Worm (Caenorhabditis elegans) whole organism, mixed stage, embryonic: ENCODE data around the gene fbxb-6.
"Not testable (repeated sequence)": the region's sequence is repeated elsewhere in the genome, so short reads cannot be mapped to it uniquely, and the experiment has no call there.

ENCODE experiments used
- M03D4.4 ChIP-seq: sonication (generic microtip); optimal IDR thresholded peaks from 2 replicates; lab custom pipeline; 2017; ENCODE audit warnings: mild to moderate bottlenecking, missing genetic modification characterization, missing compliant biosample characterization
- blmp-1 ChIP-seq: fragments of 150-350 bp; optimal IDR thresholded peaks from 2 replicates; lab custom pipeline; 2014; ENCODE audit warnings: missing biosample characterization, missing genetic modification characterization
- ceh-39 ChIP-seq: fragments of 150-350 bp; optimal IDR thresholded peaks from 2 replicates; lab custom pipeline; 2014; ENCODE audit warnings: missing biosample characterization, missing genetic modification characterization
- ceh-43 ChIP-seq: fragments of 200-800 bp; sonication (Bioruptor generic); optimal IDR thresholded peaks from 2 replicates; lab custom pipeline; 2018; ENCODE audit warnings: mild to moderate bottlenecking, missing genetic modification characterization, moderate library complexity, missing compliant biosample characterization
- ces-1 ChIP-seq: fragments of 150-350 bp; optimal IDR thresholded peaks from 2 replicates; lab custom pipeline; 2014; ENCODE audit warnings: missing biosample characterization, missing genetic modification reagents, missing genetic modification characterization
- cnd-1 ChIP-seq: fragments of 200-800 bp; sonication (Bioruptor generic); optimal IDR thresholded peaks from 2 replicates; lab custom pipeline; 2018; ENCODE audit warnings: mild to moderate bottlenecking, missing genetic modification characterization, missing compliant biosample characterization
- drap-1 ChIP-seq: fragments of 200-800 bp; sonication (Bioruptor generic); optimal IDR thresholded peaks from 3 replicates; lab custom pipeline; 2018; ENCODE audit warnings: mild to moderate bottlenecking, missing genetic modification characterization, missing compliant biosample characterization
- elt-1 ChIP-seq: sonication (generic microtip); optimal IDR thresholded peaks from 2 replicates; lab custom pipeline; 2017; ENCODE audit warnings: missing genetic modification characterization, mild to moderate bottlenecking, missing compliant biosample characterization, antibody characterized with exemption, moderate library complexity, borderline replicate concordance; ENCODE audit not compliant: insufficient read depth
- elt-3 ChIP-seq: fragments of 150-350 bp; optimal IDR thresholded peaks from 2 replicates; lab custom pipeline; 2014; ENCODE audit warnings: missing biosample characterization, missing genetic modification characterization
- flh-1 ChIP-seq: fragments of 200-800 bp; sonication (Bioruptor generic); optimal IDR thresholded peaks from 2 replicates; lab custom pipeline; 2018; ENCODE audit warnings: mild to moderate bottlenecking, missing genetic modification characterization, moderate library complexity, missing compliant biosample characterization
- ham-2 ChIP-seq: fragments of 200-800 bp; sonication (Bioruptor generic); optimal IDR thresholded peaks from 2 replicates; lab custom pipeline; 2018; ENCODE audit warnings: mild to moderate bottlenecking, missing genetic modification characterization, missing compliant biosample characterization
- hlh-1 ChIP-seq: fragments of 150-350 bp; optimal IDR thresholded peaks from 2 replicates; lab custom pipeline; 2014; ENCODE audit warnings: missing biosample characterization, missing genetic modification reagents, missing genetic modification characterization
- lin-13 ChIP-seq: fragments of 150-350 bp; optimal IDR thresholded peaks from 2 replicates; lab custom pipeline; 2014; ENCODE audit warnings: missing biosample characterization, missing genetic modification characterization
- lin-32 ChIP-seq: fragments of 200-800 bp; sonication (Bioruptor generic); optimal IDR thresholded peaks from 2 replicates; lab custom pipeline; 2018; ENCODE audit warnings: mild to moderate bottlenecking, missing genetic modification characterization, missing compliant biosample characterization
- lsy-2 ChIP-seq: fragments of 150-350 bp; optimal IDR thresholded peaks from 2 replicates; lab custom pipeline; 2014; ENCODE audit warnings: missing biosample characterization, missing genetic modification characterization
- mab-5 ChIP-seq: fragments of 150-350 bp; optimal IDR thresholded peaks from 2 replicates; lab custom pipeline; 2014; ENCODE audit warnings: missing biosample characterization, missing genetic modification characterization
- mep-1 ChIP-seq: fragments of 150-350 bp; optimal IDR thresholded peaks from 2 replicates; lab custom pipeline; 2017; ENCODE audit warnings: missing biosample characterization, missing genetic modification reagents, missing genetic modification characterization, inconsistent platforms
- mls-2 ChIP-seq: sonication (generic microtip); optimal IDR thresholded peaks from 2 replicates; lab custom pipeline; 2016; ENCODE audit warnings: mild to moderate bottlenecking, missing genetic modification characterization, moderate library complexity, missing compliant biosample characterization
- nhr-12 ChIP-seq: fragments of 150-350 bp; optimal IDR thresholded peaks from 2 replicates; lab custom pipeline; 2014; ENCODE audit warnings: missing biosample characterization, missing genetic modification characterization
- nhr-2 ChIP-seq: fragments of 150-350 bp; optimal IDR thresholded peaks from 2 replicates; lab custom pipeline; 2014; ENCODE audit warnings: missing biosample characterization, missing genetic modification characterization
- nhr-28 ChIP-seq: fragments of 150-350 bp; optimal IDR thresholded peaks from 2 replicates; lab custom pipeline; 2014; ENCODE audit warnings: missing biosample characterization, missing genetic modification characterization
- nhr-76 ChIP-seq: sonication (generic microtip); optimal IDR thresholded peaks from 2 replicates; lab custom pipeline; 2017; ENCODE audit warnings: missing biosample characterization, missing genetic modification characterization
- pha-4 ChIP-seq: fragments of 150-350 bp; optimal IDR thresholded peaks from 2 replicates; lab custom pipeline; 2018; ENCODE audit warnings: missing biosample characterization, missing genetic modification reagents, missing genetic modification characterization
- sem-2 ChIP-seq: fragments of 200-800 bp; sonication (Bioruptor generic); optimal IDR thresholded peaks from 2 replicates; lab custom pipeline; 2018; ENCODE audit warnings: mild to moderate bottlenecking, missing genetic modification characterization, missing compliant biosample characterization
- snpc-4 ChIP-seq: fragments of 150-350 bp; optimal IDR thresholded peaks from 2 replicates; lab custom pipeline; 2014; ENCODE audit warnings: missing biosample characterization, missing genetic modification characterization
- sptf-1 ChIP-seq: sonication (generic microtip); optimal IDR thresholded peaks from 2 replicates; lab custom pipeline; 2017; ENCODE audit warnings: mild to moderate bottlenecking, missing genetic modification characterization, moderate library complexity, missing compliant biosample characterization
- tbx-8 ChIP-seq: fragments of 200-800 bp; sonication (Bioruptor generic); optimal IDR thresholded peaks from 2 replicates; lab custom pipeline; 2018; ENCODE audit warnings: mild to moderate bottlenecking, missing genetic modification characterization, moderate library complexity, missing compliant biosample characterization
- unc-120 ChIP-seq: sonication (generic microtip); optimal IDR thresholded peaks from 2 replicates; lab custom pipeline; 2017; ENCODE audit warnings: missing genetic modification characterization, missing compliant biosample characterization; ENCODE audit not compliant: poor library complexity, severe bottlenecking
- unc-39 ChIP-seq: fragments of 150-350 bp; optimal IDR thresholded peaks from 2 replicates; lab custom pipeline; 2014; ENCODE audit warnings: missing biosample characterization, missing genetic modification characterization
- unc-62 ChIP-seq: fragments of 150-350 bp; optimal IDR thresholded peaks from 2 replicates; lab custom pipeline; 2014; ENCODE audit warnings: missing biosample characterization, missing genetic modification reagents, missing genetic modification characterization
- zip-8 ChIP-seq: fragments of 150-350 bp; optimal IDR thresholded peaks from 2 replicates; lab custom pipeline; 2014; ENCODE audit warnings: missing biosample characterization, missing genetic modification characterization

fbxb-6 gene

ce11 chrII:2064497-2064896 lies at the start of gene fbxb-6:
TSS of gene fbxb-6 (plus strand) at chrII:2064797.
- TF ChIP-seq mep-1 (no peak), lsy-2 (tag; lab: Kevin White, UChicago) (no peak), elt-3 (tag; lab: Kevin White, UChicago) (no peak), flh-1 (GFP tag; lab: Kevin White, UChicago) (no peak), nhr-2 (tag; lab: Kevin White, UChicago) (no peak), ham-2 (no peak), drap-1 (GFP tag; lab: Kevin White, UChicago) (no peak), nhr-12 (tag; lab: Kevin White, UChicago) (no peak), nhr-28 (no peak), lin-13 (tag; lab: Kevin White, UChicago) (no peak), lin-32 (GFP tag; lab: Kevin White, UChicago) (no peak), tbx-8 (GFP tag; lab: Kevin White, UChicago) (no peak), ceh-39 (no peak)

- TF ChIP-seq blmp-1, lin-13, zip-8 (tag; lab: Kevin White, UChicago): not testable (repeated sequence)
These were observed 41.1 kb upstream of the fbxb-6 start, which contains the start of gene cya-2 for ce11 chrII:2023514-2023913. TSS of gene cya-2 (minus strand) at chrII:2023614.

ce11 chrII:2026525-2026924 lies 38.1 kb upstream of the fbxb-6 start, which contains the start of gene bath-21:
TSS of gene bath-21 (minus strand) at chrII:2026625.
- TF ChIP-seq nhr-76 (tag; lab: Kevin White, UChicago) = no peak
- no peak for TF ChIP-seq cnd-1 (tag; lab: Kevin White, UChicago)
- TF ChIP-seq unc-120 (tag; lab: Kevin White, UChicago) = no peak
- no peak for TF ChIP-seq M03D4.4 (tag; lab: Kevin White, UChicago)
- TF ChIP-seq lin-32 (GFP tag; lab: Kevin White, UChicago) = no peak
- no peak for TF ChIP-seq tbx-8 (GFP tag; lab: Kevin White, UChicago)
- TF ChIP-seq pha-4 (tag; lab: Kevin White, UChicago) = no peak
- TF ChIP-seq nhr-12 (tag; lab: Kevin White, UChicago) = no peak
- TF ChIP-seq mep-1 = no peak
- TF ChIP-seq ceh-43 (GFP tag; lab: Kevin White, UChicago) = no peak
- TF ChIP-seq nhr-28 = no peak
- TF ChIP-seq ham-2 = no peak
- TF ChIP-seq elt-1 (tag; lab: Kevin White, UChicago) = no peak
- TF ChIP-seq flh-1 (GFP tag; lab: Kevin White, UChicago) = no peak
- no peak for TF ChIP-seq snpc-4 (tag; lab: Kevin White, UChicago)
- no peak for TF ChIP-seq unc-62 (GFP tag; lab: Kevin White, UChicago)
- TF ChIP-seq unc-39 (tag; lab: Kevin White, UChicago) = no peak

- no peak for TF ChIP-seq ces-1 (GFP tag; lab: Kevin White, UChicago)
- TF ChIP-seq nhr-28 = no peak
- TF ChIP-seq blmp-1 (tag; lab: Kevin White, UChicago) = no peak
- no peak for TF ChIP-seq mls-2 (tag; lab: Kevin White, UChicago)
- no peak for TF ChIP-seq drap-1 (GFP tag; lab: Kevin White, UChicago)
- TF ChIP-seq flh-1 (GFP tag; lab: Kevin White, UChicago) = no peak
- no peak for TF ChIP-seq elt-3 (tag; lab: Kevin White, UChicago)
- TF ChIP-seq nhr-76 (tag; lab: Kevin White, UChicago) = no peak
- no peak for TF ChIP-seq nhr-12 (tag; lab: Kevin White, UChicago)
- TF ChIP-seq elt-1 (tag; lab: Kevin White, UChicago) = no peak
- no peak for TF ChIP-seq M03D4.4 (tag; lab: Kevin White, UChicago)
- no peak for TF ChIP-seq sem-2
- no peak for TF ChIP-seq ceh-43 (GFP tag; lab: Kevin White, UChicago)
- TF ChIP-seq mep-1 = no peak
- TF ChIP-seq lsy-2 (tag; lab: Kevin White, UChicago) = no peak
- no peak for TF ChIP-seq unc-62 (GFP tag; lab: Kevin White, UChicago)
- TF ChIP-seq ham-2 = no peak
- TF ChIP-seq, all 35 proteins: peak for 0
These were observed 35.9 kb upstream of the fbxb-6 start, which contains the start of gene bath-1 for ce11 chrII:2028712-2029111. TSS of gene bath-1 (minus strand) at chrII:2028812.

- no peak for TF ChIP-seq hlh-1 (tag; lab: Kevin White, UChicago)
- no peak for TF ChIP-seq ham-2
- TF ChIP-seq ces-1 (GFP tag; lab: Kevin White, UChicago) = no peak
- TF ChIP-seq sptf-1 (tag; lab: Kevin White, UChicago) = no peak
- TF ChIP-seq unc-120 (tag; lab: Kevin White, UChicago) = no peak
- TF ChIP-seq blmp-1 (tag; lab: Kevin White, UChicago) = no peak
- TF ChIP-seq tbx-8 (GFP tag; lab: Kevin White, UChicago) = no peak
- no peak for TF ChIP-seq elt-1 (tag; lab: Kevin White, UChicago)
- TF ChIP-seq mab-5 (tag; lab: Kevin White, UChicago) = no peak
- TF ChIP-seq, all 35 proteins: peak for 0
These were observed 34.2 kb upstream of the fbxb-6 start, which contains the start of gene bath-3 for ce11 chrII:2030367-2030766. TSS of gene bath-3 (minus strand) at chrII:2030467.
